Worm (Caenorhabditis elegans) whole organism, L1 larva: ENCODE data around the gene C47E12.10.

Experiments
- C34B4.2 ChIP-seq: sonication (generic microtip); optimal IDR thresholded peaks from 2 replicates; lab custom pipeline; 2017; ENCODE audit warnings: mild to moderate bottlenecking, missing genetic modification characterization, missing compliant biosample characterization
- F16B12.6 ChIP-seq: fragments of 150-350 bp; optimal IDR thresholded peaks from 2 replicates; lab custom pipeline; 2014; ENCODE audit warnings: missing biosample characterization, missing genetic modification characterization
- aly-2 ChIP-seq: fragments of 150-350 bp; optimal IDR thresholded peaks from 2 replicates; lab custom pipeline; 2014; ENCODE audit warnings: missing biosample characterization, missing genetic modification characterization
- ama-1 ChIP-seq: fragments of 150-350 bp; optimal IDR thresholded peaks from 2 replicates; lab custom pipeline; 2014
- blmp-1 ChIP-seq: fragments of 150-350 bp; optimal IDR thresholded peaks from 2 replicates; lab custom pipeline; 2014; ENCODE audit warnings: missing biosample characterization, missing genetic modification characterization
- ceh-8 ChIP-seq: fragments of 200-800 bp; sonication (Bioruptor generic); optimal IDR thresholded peaks from 2 replicates; lab custom pipeline; 2018; ENCODE audit warnings: mild to moderate bottlenecking, missing genetic modification characterization, moderate library complexity, missing compliant biosample characterization
- ceh-82 ChIP-seq, 3 experiments: fragments of 150-350 bp in 1 of 3; sonication (generic microtip) in 2 of 3; optimal IDR thresholded peaks; 2 replicates each; lab custom pipeline; 2014 to 2017; ENCODE audit warnings: missing biosample characterization in 3 of 3, missing genetic modification characterization in 3 of 3
- ceh-90 ChIP-seq: sonication (generic microtip); optimal IDR thresholded peaks from 2 replicates; lab custom pipeline; 2016; ENCODE audit warnings: missing genetic modification characterization, missing compliant biosample characterization
- ces-1 ChIP-seq: fragments of 150-350 bp; optimal IDR thresholded peaks from 2 replicates; lab custom pipeline; 2014; ENCODE audit warnings: missing biosample characterization, missing genetic modification reagents, missing genetic modification characterization
- dpl-1 ChIP-seq, 3 experiments: fragments of 150-350 bp in 2 of 3; sonication (generic microtip) in 1 of 3; optimal IDR thresholded peaks; 2 replicates each; lab custom pipeline; 2014 to 2017; ENCODE audit warnings: missing biosample characterization in 3 of 3, missing genetic modification characterization in 3 of 3, missing genetic modification reagents in 3 of 3
- dsc-1 ChIP-seq: sonication (generic microtip); optimal IDR thresholded peaks from 2 replicates; lab custom pipeline; 2016; ENCODE audit warnings: mild to moderate bottlenecking, missing genetic modification characterization, missing compliant biosample characterization
- efl-1 ChIP-seq, 4 experiments: fragments of 150-350 bp; optimal IDR thresholded peaks in 3 of 4; peaks in 1 of 4; 1 replicate in 1 of 4; 2 replicates in 3 of 4; lab custom pipeline; 2014; ENCODE audit warnings: missing biosample characterization in 2 of 4, missing genetic modification characterization in 2 of 4, missing genetic modification reagents in 2 of 4
- egl-13 ChIP-seq: sonication (generic microtip); optimal IDR thresholded peaks from 2 replicates; lab custom pipeline; 2016; ENCODE audit warnings: missing genotype, missing genetic modification reagents, missing genetic modification characterization, missing compliant biosample characterization
- egl-27 ChIP-seq, 2 experiments: fragments of 150-350 bp in 1 of 2; sonication (generic microtip); optimal IDR thresholded peaks; 3 replicates each; lab custom pipeline; 2017 to 2018; ENCODE audit warnings: missing biosample characterization in 2 of 2, missing genetic modification characterization in 2 of 2, missing genetic modification reagents in 2 of 2
- elt-3 ChIP-seq, 6 experiments: fragments of 150-350 bp in 1 of 6; sonication (generic microtip); optimal IDR thresholded peaks; 2 replicates each; lab custom pipeline; 2017 to 2018; ENCODE audit warnings: missing biosample characterization in 6 of 6, missing genetic modification characterization in 6 of 6, inconsistent platforms in 1 of 6
- fkh-4 ChIP-seq: sonication (generic microtip); optimal IDR thresholded peaks from 2 replicates; lab custom pipeline; 2016; ENCODE audit warnings: missing compliant biosample characterization, missing genetic modification characterization, borderline replicate concordance
- grh-1 ChIP-seq: fragments of 200-800 bp; sonication (Bioruptor generic); IDR thresholded peaks from 2 replicates; pipeline ENCODE4 v1.3.6; 2022; ENCODE audit warnings: missing genetic modification reagents, missing genetic modification characterization, missing compliant biosample characterization
- hpl-2 ChIP-seq: fragments of 150-350 bp; optimal IDR thresholded peaks from 2 replicates; lab custom pipeline; 2014; ENCODE audit warnings: missing biosample characterization, missing genetic modification reagents, missing genetic modification characterization
- irx-1 ChIP-seq: sonication (generic microtip); optimal IDR thresholded peaks from 2 replicates; lab custom pipeline; 2016; ENCODE audit warnings: missing genetic modification characterization, missing compliant biosample characterization
- jun-1 ChIP-seq: fragments of 150-350 bp; optimal IDR thresholded peaks from 2 replicates; lab custom pipeline; 2014; ENCODE audit warnings: missing biosample characterization, missing genetic modification reagents, missing genetic modification characterization
- lin-13 ChIP-seq: fragments of 150-350 bp; optimal IDR thresholded peaks from 2 replicates; lab custom pipeline; 2014; ENCODE audit warnings: missing biosample characterization, missing genetic modification reagents, missing genetic modification characterization
- lin-14 ChIP-seq: fragments of 200-800 bp; sonication (Bioruptor generic); optimal IDR thresholded peaks from 2 replicates; lab custom pipeline; 2018; ENCODE audit warnings: mild to moderate bottlenecking, missing genetic modification characterization, moderate library complexity, missing compliant biosample characterization
- lin-15B ChIP-seq: fragments of 150-350 bp; sonication (generic microtip); optimal IDR thresholded peaks from 3 replicates; lab custom pipeline; 2014; ENCODE audit warnings: missing biosample characterization, missing genetic modification characterization
- lin-35 ChIP-seq, 2 experiments: fragments of 150-350 bp; optimal IDR thresholded peaks; 2 replicates each; lab custom pipeline; 2014; ENCODE audit warnings: missing biosample characterization in 2 of 2, missing genetic modification characterization in 2 of 2, missing genetic modification reagents in 2 of 2
- lsy-2 ChIP-seq, 2 experiments: fragments of 150-350 bp; optimal IDR thresholded peaks; 2 replicates each; lab custom pipeline; 2014; ENCODE audit warnings: missing biosample characterization in 2 of 2, missing genetic modification characterization in 2 of 2
- mdl-1 ChIP-seq, 2 experiments: fragments of 150-350 bp; optimal IDR thresholded peaks; 2 replicates each; lab custom pipeline; 2014 to 2017; ENCODE audit warnings: missing biosample characterization in 2 of 2, missing genetic modification characterization in 2 of 2, inconsistent platforms in 1 of 2
- mef-2 ChIP-seq: fragments of 150-350 bp; optimal IDR thresholded peaks from 2 replicates; lab custom pipeline; 2014; ENCODE audit warnings: missing biosample characterization, missing genetic modification characterization
- nhr-20 ChIP-seq: sonication (generic microtip); optimal IDR thresholded peaks from 2 replicates; lab custom pipeline; 2016; ENCODE audit warnings: mild to moderate bottlenecking, missing genetic modification characterization, missing compliant biosample characterization
- nhr-237 ChIP-seq: fragments of 150-350 bp; optimal IDR thresholded peaks from 2 replicates; lab custom pipeline; 2014; ENCODE audit warnings: missing biosample characterization, missing genetic modification characterization
- nhr-28 ChIP-seq: fragments of 150-350 bp; optimal IDR thresholded peaks from 2 replicates; lab custom pipeline; 2014; ENCODE audit warnings: missing biosample characterization, missing genetic modification characterization
- nhr-47 ChIP-seq: sonication (generic microtip); optimal IDR thresholded peaks from 2 replicates; lab custom pipeline; 2016; ENCODE audit warnings: mild to moderate bottlenecking, missing genetic modification characterization, moderate library complexity, missing compliant biosample characterization
- nhr-71 ChIP-seq: sonication (generic microtip); optimal IDR thresholded peaks from 2 replicates; lab custom pipeline; 2016; ENCODE audit warnings: mild to moderate bottlenecking, missing genetic modification characterization, moderate library complexity, missing compliant biosample characterization
- nhr-76 ChIP-seq: sonication (generic microtip); optimal IDR thresholded peaks from 2 replicates; lab custom pipeline; 2017; ENCODE audit warnings: missing biosample characterization, missing genetic modification characterization
- nhr-84 ChIP-seq: sonication (generic microtip); optimal IDR thresholded peaks from 2 replicates; lab custom pipeline; 2017; ENCODE audit warnings: missing biosample characterization, missing genetic modification characterization
- pqm-1 ChIP-seq: sonication (generic microtip); optimal IDR thresholded peaks from 3 replicates; lab custom pipeline; 2017; ENCODE audit warnings: missing biosample characterization, missing genetic modification characterization
- skn-1 ChIP-seq: fragments of 150-350 bp; optimal IDR thresholded peaks from 2 replicates; lab custom pipeline; 2014; ENCODE audit warnings: missing biosample characterization, missing genetic modification characterization
- snu-23 ChIP-seq: sonication (generic microtip); optimal IDR thresholded peaks from 2 replicates; lab custom pipeline; 2016; ENCODE audit warnings: missing genetic modification characterization, missing compliant biosample characterization
- sptf-1 ChIP-seq: fragments of 150-350 bp; optimal IDR thresholded peaks from 2 replicates; lab custom pipeline; 2014; ENCODE audit warnings: missing biosample characterization, missing genetic modification characterization
- sup-37 ChIP-seq: fragments of 200-800 bp; sonication (Bioruptor generic); optimal IDR thresholded peaks from 2 replicates; lab custom pipeline; 2018; ENCODE audit warnings: mild to moderate bottlenecking, missing genetic modification characterization, missing compliant biosample characterization
- zag-1 ChIP-seq: fragments of 150-350 bp; optimal IDR thresholded peaks from 2 replicates; lab custom pipeline; 2014; ENCODE audit warnings: missing biosample characterization, missing genetic modification characterization
- ztf-11 ChIP-seq, 2 experiments: sonication (generic microtip); optimal IDR thresholded peaks; 2 replicates each; lab custom pipeline; 2016 to 2017; ENCODE audit warnings: missing genetic modification characterization in 2 of 2, missing biosample characterization in 1 of 2, missing compliant biosample characterization in 1 of 2

The C47E12.10 gene

DNA sequence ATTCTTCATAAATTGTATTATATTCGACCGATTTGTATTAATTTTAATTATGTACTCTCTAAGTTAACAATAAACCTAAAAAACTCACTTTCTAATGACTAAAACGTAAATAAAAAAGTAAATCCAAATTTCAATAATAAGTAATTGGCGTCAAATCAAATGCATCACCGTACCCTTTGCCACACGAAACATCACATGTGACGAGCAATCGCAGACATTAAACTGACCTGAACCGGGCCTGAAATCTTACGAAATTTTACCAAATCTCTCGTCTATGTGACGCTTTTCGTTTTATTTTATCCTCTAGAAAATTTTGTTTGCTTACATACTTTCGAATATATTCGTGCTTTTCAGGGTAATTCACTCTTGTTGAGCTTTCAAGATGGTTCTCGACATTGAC lies 30.8 kb downstream of the C47E12.10 start, which contains the start of the genes C47E12.2 and sars-1 (continued):
- TF ChIP-seq efl-1 (optimal IDR thresholded peaks at IDR 0.05; lab: Kevin White, UChicago), result peak; percentile 37 to 44
- TF ChIP-seq efl-1 (GFP tag; optimal IDR thresholded peaks at IDR 0.05 in 1 of 2; lab: Kevin White, UChicago), result peak; percentile 27 to 94
- TF ChIP-seq ces-1, result no peak
- no peak for TF ChIP-seq hpl-2 (GFP tag; lab: Kevin White, UChicago)
- TF ChIP-seq ceh-8, result no peak
- no peak for TF ChIP-seq egl-13
- peak; percentile 37 for TF ChIP-seq snu-23 (GFP tag; lab: Kevin White, UChicago)
- TF ChIP-seq egl-27 (tag; optimal IDR thresholded peaks at IDR 0.05; lab: Kevin White, UChicago), result no peak
- no peak for TF ChIP-seq zag-1 (tag; lab: Kevin White, UChicago)
- no peak for TF ChIP-seq blmp-1 (tag; lab: Kevin White, UChicago)
- no peak for TF ChIP-seq nhr-84 (tag; lab: Kevin White, UChicago)
- peak; percentile 87 for TF ChIP-seq F16B12.6 (tag; lab: Kevin White, UChicago)
- TF ChIP-seq sptf-1 (tag; lab: Kevin White, UChicago), result no peak
- peak in 1 of 2 experiments; percentile 12 for TF ChIP-seq mdl-1 (tag; optimal IDR thresholded peaks at IDR 0.05; lab: Kevin White, UChicago)
- peak; percentile 81 to 96 for TF ChIP-seq lsy-2 (tag; optimal IDR thresholded peaks at IDR 0.05; lab: Kevin White, UChicago)
- peak; percentile 22 for TF ChIP-seq nhr-47 (tag; lab: Kevin White, UChicago)
- TF ChIP-seq irx-1 (tag; lab: Kevin White, UChicago), result no peak
- no peak for TF ChIP-seq jun-1 (tag; lab: Kevin White, UChicago)
- no peak for TF ChIP-seq ama-1 (lab: Kevin White, UChicago)
- TF ChIP-seq ceh-82 (tag; optimal IDR thresholded peaks at IDR 0.05; lab: Kevin White, UChicago), result peak in 1 of 3 experiments; percentile 24
- no peak for TF ChIP-seq fkh-4 (tag; lab: Kevin White, UChicago)
- TF ChIP-seq C34B4.2, result no peak
- TF ChIP-seq lin-15B (tag; lab: Kevin White, UChicago), result peak; percentile 20
- TF ChIP-seq dpl-1 (GFP tag; optimal IDR thresholded peaks at IDR 0.05; lab: Kevin White, UChicago), result peak in 2 of 3 experiments; percentile 11 to 46

ce11 chrIV:10006792-10007191 lies 34.2 kb downstream of the C47E12.10 start, which contains the start of gene C47E12.13:
Gene C47E12.13, minus strand, starts transcription at chrIV:10006892.
- no peak for TF ChIP-seq ceh-82 (tag; optimal IDR thresholded peaks at IDR 0.05; lab: Kevin White, UChicago)
- no peak for TF ChIP-seq dsc-1
- no peak for TF ChIP-seq sup-37 (GFP tag; lab: Kevin White, UChicago)
- TF ChIP-seq mdl-1 (tag; optimal IDR thresholded peaks at IDR 0.05; lab: Kevin White, UChicago), result no peak
- TF ChIP-seq nhr-20, result no peak
- no peak for TF ChIP-seq hpl-2 (GFP tag; lab: Kevin White, UChicago)
- no peak for TF ChIP-seq mef-2 (tag; lab: Kevin White, UChicago)
- TF ChIP-seq ztf-11 (tag; optimal IDR thresholded peaks at IDR 0.05; lab: Kevin White, UChicago), result no peak
- no peak for TF ChIP-seq irx-1 (tag; lab: Kevin White, UChicago)
- no peak for TF ChIP-seq aly-2 (tag; lab: Kevin White, UChicago)
- no peak for TF ChIP-seq pqm-1 (tag; lab: Kevin White, UChicago)
- no peak for TF ChIP-seq ceh-90 (tag; lab: Kevin White, UChicago)
- no peak for TF ChIP-seq nhr-47 (tag; lab: Kevin White, UChicago)
- no peak for TF ChIP-seq dpl-1 (GFP tag; optimal IDR thresholded peaks at IDR 0.05; lab: Kevin White, UChicago)
- TF ChIP-seq grh-1 (GFP tag; lab: Robert Waterston, UW), result no peak
- no peak for TF ChIP-seq efl-1 (optimal IDR thresholded peaks at IDR 0.05; lab: Kevin White, UChicago)
- TF ChIP-seq efl-1 (GFP tag; optimal IDR thresholded peaks at IDR 0.05 in 1 of 2; lab: Kevin White, UChicago), result no peak
- TF ChIP-seq lin-13, result no peak

DNA sequence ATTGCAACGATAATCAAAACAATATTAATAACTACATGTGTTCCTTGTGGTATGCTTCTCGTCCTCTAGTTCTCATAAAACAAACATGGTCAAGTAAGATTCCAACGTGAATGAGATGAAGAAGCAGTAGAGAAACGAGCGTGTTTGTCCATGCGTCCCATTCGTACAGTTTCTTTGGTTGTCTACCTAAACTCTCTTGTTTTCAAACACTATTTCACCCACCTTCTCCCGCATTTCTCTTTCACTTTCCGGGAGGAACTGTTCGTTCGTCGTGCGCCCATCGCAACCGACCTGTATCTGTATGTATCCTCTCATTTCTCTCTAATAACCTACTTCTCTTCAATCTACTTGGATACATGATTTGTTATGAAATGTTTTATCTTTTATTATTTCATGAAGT lies 35.2 kb downstream of the C47E12.10 start:
- peak in 1 of 2 experiments; percentile 34 for TF ChIP-seq mdl-1 (tag; optimal IDR thresholded peaks at IDR 0.05; lab: Kevin White, UChicago)
- peak in 1 of 2 experiments; percentile 4 for TF ChIP-seq efl-1 (optimal IDR thresholded peaks at IDR 0.05; lab: Kevin White, UChicago)
- TF ChIP-seq efl-1 (GFP tag; optimal IDR thresholded peaks at IDR 0.05 in 1 of 2; lab: Kevin White, UChicago), result peak in 1 of 2 experiments; percentile 56
- TF ChIP-seq nhr-237 (tag; lab: Kevin White, UChicago), result no peak
- peak; percentile 23 for TF ChIP-seq skn-1
- TF ChIP-seq lin-14, result peak; percentile 78
- peak; percentile 5 for TF ChIP-seq nhr-71
- TF ChIP-seq elt-3 (tag; optimal IDR thresholded peaks at IDR 0.05; lab: Kevin White, UChicago), result peak in 2 of 6 experiments; percentile 32 to 67
- peak; percentile 99 for TF ChIP-seq blmp-1 (tag; lab: Kevin White, UChicago)
- TF ChIP-seq lsy-2 (tag; optimal IDR thresholded peaks at IDR 0.05; lab: Kevin White, UChicago), result peak in 1 of 2 experiments; percentile 51
- TF ChIP-seq nhr-28 (tag; lab: Kevin White, UChicago), result no peak
- TF ChIP-seq nhr-76, result no peak
- peak; percentile 5 for TF ChIP-seq nhr-20
- TF ChIP-seq snu-23 (GFP tag; lab: Kevin White, UChicago), result peak; percentile 33
- peak in 1 of 2 experiments; percentile 10 for TF ChIP-seq lin-35 (GFP tag; optimal IDR thresholded peaks at IDR 0.05; lab: Kevin White, UChicago)
